Worm (Caenorhabditis elegans) whole organism, L4 larva: ENCODE measurements around the gene nlp-57.

Experiments used
- T20F7.1 ChIP-seq: fragments of 200-800 bp; sonication (Bioruptor generic); optimal IDR thresholded peaks from 2 replicates; lab custom pipeline; 2018; ENCODE audit warnings: mild to moderate bottlenecking, missing genetic modification characterization, missing compliant biosample characterization
- arid-1 ChIP-seq: fragments of 200-800 bp; sonication (Bioruptor generic); conservative IDR thresholded peaks from 2 replicates; pipeline ENCODE4 v1.3.6; 2022; ENCODE audit warnings: missing genetic modification reagents, missing genetic modification characterization, missing compliant biosample characterization
- daf-8 ChIP-seq: fragments of 200-800 bp; sonication (Bioruptor generic); IDR thresholded peaks from 2 replicates; pipeline ENCODE4 v1.3.6; 2022; ENCODE audit warnings: missing genetic modification characterization, missing compliant biosample characterization
- egl-43 ChIP-seq: fragments of 200-800 bp; sonication (Bioruptor generic); IDR thresholded peaks from 2 replicates; pipeline ENCODE4 v1.3.6; 2022; ENCODE audit warnings: missing genetic modification reagents, missing genetic modification characterization, missing compliant biosample characterization
- lin-39 ChIP-seq: fragments of 150-350 bp; optimal IDR thresholded peaks from 2 replicates; lab custom pipeline; 2014; ENCODE audit warnings: missing biosample characterization, missing genetic modification reagents, missing genetic modification characterization
- lsy-2 ChIP-seq, 2 experiments: fragments of 150-350 bp in 1 of 2; sonication (generic microtip) in 1 of 2; optimal IDR thresholded peaks; 2 replicates each; lab custom pipeline; 2014 to 2017; ENCODE audit warnings: missing biosample characterization in 2 of 2, missing genetic modification characterization in 2 of 2
- nhr-11 ChIP-seq: fragments of 150-350 bp; optimal IDR thresholded peaks from 2 replicates; lab custom pipeline; 2014; ENCODE audit warnings: missing biosample characterization, missing genetic modification characterization
- skn-1 ChIP-seq: fragments of 150-350 bp; optimal IDR thresholded peaks from 2 replicates; lab custom pipeline; 2014; ENCODE audit warnings: missing biosample characterization, missing genetic modification characterization
- spr-1 ChIP-seq: sonication (generic microtip); optimal IDR thresholded peaks from 2 replicates; lab custom pipeline; 2016; ENCODE audit warnings: mild to moderate bottlenecking, missing genetic modification characterization, missing compliant biosample characterization

ce11 chrX:11305773-11306172 lies 11.1 kb upstream of the nlp-57 start, which contains the start of gene F08G12.1:
- TF ChIP-seq daf-8 (GFP tag; lab: Robert Waterston, UW) (no peak), lsy-2 (tag; optimal IDR thresholded peaks at IDR 0.05; lab: Kevin White, UChicago) (no peak), egl-43 (GFP tag; lab: Robert Waterston, UW) (no peak), lin-39 (no peak), arid-1 (GFP tag; lab: Robert Waterston, UW) (no peak), T20F7.1 (no peak), nhr-11 (tag; lab: Kevin White, UChicago) (no peak), skn-1 (tag; lab: Kevin White, UChicago) (no peak), spr-1 (tag; lab: Kevin White, UChicago) (no peak)
